Fruit fly (Drosophila melanogaster): ENCODE results near the gene VhaAC39-2.

Gene VhaAC39-2

DNA sequence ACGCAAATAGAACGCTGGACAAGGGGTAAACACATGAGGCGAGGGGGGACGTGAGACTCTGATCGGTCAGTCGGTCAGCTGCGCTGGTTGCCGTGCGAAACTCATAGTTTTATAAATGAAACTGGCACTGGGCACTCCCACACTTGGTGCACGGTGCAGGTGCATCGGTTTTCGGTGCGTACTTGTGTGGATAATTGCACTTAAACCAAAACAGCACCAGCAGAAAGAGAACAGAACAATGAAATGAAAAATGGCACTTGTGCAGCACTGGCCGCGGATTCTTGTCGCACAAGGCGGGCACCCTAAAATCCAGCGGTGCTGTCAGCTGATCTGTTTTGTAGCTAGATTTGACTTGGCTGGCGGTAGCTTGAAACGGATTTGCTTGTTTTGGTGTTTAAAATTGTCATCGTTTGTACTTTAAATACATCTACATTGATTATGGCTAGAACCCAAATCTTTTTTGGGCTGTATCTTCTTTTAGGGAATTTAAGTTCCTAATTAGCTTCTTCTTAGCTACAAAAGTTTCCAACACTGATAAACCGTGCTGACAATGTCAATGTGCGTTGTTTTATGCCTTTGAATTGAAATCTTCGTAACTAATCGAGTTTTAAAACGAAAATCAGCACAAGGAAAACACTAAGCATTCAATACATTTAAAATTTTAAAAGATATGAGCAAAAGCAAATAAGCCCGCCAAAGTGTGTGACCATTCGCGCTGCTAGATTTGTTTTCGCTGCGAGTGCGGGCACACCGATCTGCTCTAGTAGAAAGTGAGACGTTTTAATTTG, 41.2 kb downstream of the VhaAC39-2 start, which contains the start of the genes Rassf and CenB1A (continued):
- peak; percentile 54 for TF ChIP-seq Hr3 (GFP tag; optimal IDR thresholded peaks at IDR 0.05)
- peak; percentile 48 for TF ChIP-seq Atf3 (GFP tag; optimal IDR thresholded peaks at IDR 0.05)
- TF ChIP-seq Mad (GFP tag; optimal IDR thresholded peaks at IDR 0.05): no peak
- TF ChIP-seq Gsc (GFP tag; IDR thresholded peaks at IDR 0.05): no peak
- TF ChIP-seq Hand (GFP tag; optimal IDR thresholded peaks at IDR 0.05): no peak
- TF ChIP-seq inv (GFP tag; IDR thresholded peaks at IDR 0.05; ENCODE audit: partially characterized antibody): 0 out of 2 replicates have a peak, but pooled peaks have one; percentile 17
- no peak for TF ChIP-seq Neu2 (GFP tag; optimal IDR thresholded peaks at IDR 0.05; ENCODE audit: borderline replicate concordance)
- TF ChIP-seq sima (GFP tag; optimal IDR thresholded peaks at IDR 0.05): peak; percentile 8
- TF ChIP-seq CG10543 (GFP tag; optimal IDR thresholded peaks at IDR 0.05): peak; percentile 18
- peak; percentile 50 for TF ChIP-seq pzg (GFP tag; optimal IDR thresholded peaks at IDR 0.05)
- TF ChIP-seq sens-2 (GFP tag; IDR thresholded peaks at IDR 0.05): no peak
- peak; percentile 28 for TF ChIP-seq Antp (GFP tag; optimal IDR thresholded peaks at IDR 0.05)
- peak; percentile 21; the same call in 1 of the 3 replicates for TF ChIP-seq zen2 (GFP tag; IDR thresholded peaks at IDR 0.05; ENCODE audit: partially characterized antibody)
- TF ChIP-seq CG7839 (tag; optimal IDR thresholded peaks at IDR 0.05): peak; percentile 37
- TF ChIP-seq gro (GFP tag; optimal IDR thresholded peaks at IDR 0.05): no peak
- peak; percentile 29 for TF ChIP-seq CG1792 (GFP tag; optimal IDR thresholded peaks at IDR 0.05)
- TF ChIP-seq Nf-YC (tag; optimal IDR thresholded peaks at IDR 0.05): no peak
- no peak for TF ChIP-seq danr (GFP tag; IDR thresholded peaks at IDR 0.05)
- no peak for TF ChIP-seq Eip74EF (GFP tag; optimal IDR thresholded peaks at IDR 0.05)
- no peak for TF ChIP-seq wor (GFP tag; IDR thresholded peaks at IDR 0.05)
- TF ChIP-seq tap (tag; optimal IDR thresholded peaks at IDR 0.05): no peak
- no peak for TF ChIP-seq CG4360 (GFP tag; IDR thresholded peaks at IDR 0.05)
- TF ChIP-seq CG3281 (GFP tag; optimal IDR thresholded peaks at IDR 0.05): no peak
- peak; percentile 14 for TF ChIP-seq CG9876 (GFP tag; optimal IDR thresholded peaks at IDR 0.05)
- TF ChIP-seq PHDP (tag; optimal IDR thresholded peaks at IDR 0.05): peak; percentile 10
- TF ChIP-seq MESR4 (GFP tag; optimal IDR thresholded peaks at IDR 0.05): peak; percentile 72
- no peak for TF ChIP-seq mirr (GFP tag; optimal IDR thresholded peaks at IDR 0.05)
- peak; percentile 71; the same call in 1 of the 2 replicates for TF ChIP-seq CG9932 (GFP tag; IDR thresholded peaks at IDR 0.05)
- TF ChIP-seq ham (GFP tag; IDR thresholded peaks at IDR 0.05): no peak
- TF ChIP-seq CG11696 (GFP tag; IDR thresholded peaks at IDR 0.05): no peak
- TF ChIP-seq jigr1 (GFP tag; IDR thresholded peaks at IDR 0.05): no peak
- no peak for TF ChIP-seq Atf6 (GFP tag; IDR thresholded peaks at IDR 0.05)
- no peak for TF ChIP-seq CG15479 (GFP tag; optimal IDR thresholded peaks at IDR 0.05)
- TF ChIP-seq CG8924 (tag; optimal IDR thresholded peaks at IDR 0.05): no peak
- TF ChIP-seq CG9797 (GFP tag; optimal IDR thresholded peaks at IDR 0.05): peak; percentile 67
- TF ChIP-seq cg (GFP tag; optimal IDR thresholded peaks at IDR 0.05): no peak
- TF ChIP-seq HmgD (GFP tag; optimal IDR thresholded peaks at IDR 0.05): peak; percentile 25
- TF ChIP-seq Hr39 (optimal IDR thresholded peaks at IDR 0.05): no peak
- no peak for TF ChIP-seq Hmx (GFP tag; optimal IDR thresholded peaks at IDR 0.05)
- TF ChIP-seq aop (GFP tag; IDR thresholded peaks at IDR 0.05): no peak
- peak; percentile 56 for TF ChIP-seq CHES-1-like (GFP tag; optimal IDR thresholded peaks at IDR 0.05)
- no peak for TF ChIP-seq GATAe (GFP tag; conservative IDR thresholded peaks at IDR 0.05)
- TF ChIP-seq CG3163 (GFP tag; optimal IDR thresholded peaks at IDR 0.05): peak; percentile 42
- no peak for TF ChIP-seq CG11695 (GFP tag; IDR thresholded peaks at IDR 0.05)
- no peak for TF ChIP-seq HLHmδ (GFP tag; optimal IDR thresholded peaks at IDR 0.05)
- no peak for TF ChIP-seq unpg (GFP tag; optimal IDR thresholded peaks at IDR 0.05)
- TF ChIP-seq CG43689 (GFP tag; IDR thresholded peaks at IDR 0.05): no peak
- TF ChIP-seq Sox102F (GFP tag; optimal IDR thresholded peaks at IDR 0.05): peak; percentile 9
- peak; percentile 47 for TF ChIP-seq CG4820 (GFP tag; optimal IDR thresholded peaks at IDR 0.05)
- peak; percentile 35 for TF ChIP-seq Tbp (GFP tag; optimal IDR thresholded peaks at IDR 0.05)

Measured in whole organism, embryonic.